Worm (Caenorhabditis elegans): Measurements from ENCODE around the gene H12I19.115.

Gene H12I19.115

ce11 chrIV:14082956-14083355 lies 44.7 kb downstream of the H12I19.115 start:
- TF ChIP-seq flt-1 (GFP tag; IDR thresholded peaks at IDR 0.05) = no peak
- no peak for TF ChIP-seq T22C8.4 (GFP tag; IDR thresholded peaks at IDR 0.05)
- TF ChIP-seq med-1 (GFP tag; optimal IDR thresholded peaks at IDR 0.05; ENCODE audit: insufficient read depth) = no peak
- no peak for TF ChIP-seq tab-1 (GFP tag; IDR thresholded peaks at IDR 0.05)
- TF ChIP-seq klf-2 (GFP tag; conservative IDR thresholded peaks at IDR 0.05) = no peak
- no peak for TF ChIP-seq ref-1 (GFP tag; conservative IDR thresholded peaks at IDR 0.05)
- TF ChIP-seq cog-1 (tag; optimal IDR thresholded peaks at IDR 0.05) = no peak
- TF ChIP-seq ztf-23 (GFP tag; IDR thresholded peaks at IDR 0.05) = no peak
- TF ChIP-seq ztf-29 (GFP tag; IDR thresholded peaks at IDR 0.05) = no peak

Data from whole organism, midembryonic.